Fruit fly (Drosophila melanogaster): ENCODE data around the gene CG13003.

DNA sequence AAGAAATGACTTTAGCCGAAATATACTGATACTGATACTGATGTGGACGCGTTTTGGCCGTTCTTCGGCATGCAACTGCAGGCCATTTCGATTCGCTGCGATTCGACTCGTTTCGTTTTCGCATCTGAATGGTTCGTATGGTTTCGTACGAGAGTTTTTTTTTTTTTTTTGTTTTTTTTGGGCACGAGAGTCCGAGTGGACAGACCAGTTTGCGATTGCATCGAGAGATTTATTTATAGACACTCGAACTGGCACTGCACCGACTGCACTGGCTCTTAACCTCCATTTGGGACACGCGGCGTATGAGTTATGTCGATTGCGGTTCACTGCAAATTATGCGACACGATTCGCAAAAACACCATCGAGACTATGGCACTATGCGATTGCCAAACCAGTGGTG, 29.7 kb upstream of the CG13003 start:
- TF ChIP-seq otp (GFP tag; IDR thresholded peaks at IDR 0.05) (no peak), CG31365 (tag; optimal IDR thresholded peaks at IDR 0.05) (no peak)
